Worm (Caenorhabditis elegans) whole organism, midembryonic: Measurements from ENCODE around the gene Y97E10AR.8.

Experiments used
- T22C8.4 ChIP-seq: fragments of 200-800 bp; sonication (Bioruptor generic); IDR thresholded peaks from 2 replicates; pipeline ENCODE4 v1.3.6; 2022; ENCODE audit warnings: missing genetic modification characterization, missing compliant biosample characterization
- cog-1 ChIP-seq: sonication (generic microtip); optimal IDR thresholded peaks from 2 replicates; lab custom pipeline; 2016; ENCODE audit warnings: missing genetic modification characterization, missing compliant biosample characterization
- flt-1 ChIP-seq: fragments of 200-800 bp; sonication (Bioruptor generic); IDR thresholded peaks from 2 replicates; pipeline ENCODE4 v1.3.6; 2022; ENCODE audit warnings: missing genetic modification characterization, missing compliant biosample characterization
- klf-2 ChIP-seq: fragments of 200-800 bp; sonication (Bioruptor generic); conservative IDR thresholded peaks from 2 replicates; pipeline ENCODE4 v1.3.6; 2022; ENCODE audit warnings: missing genetic modification reagents, missing genetic modification characterization, missing compliant biosample characterization
- med-1 ChIP-seq: sonication (generic microtip); optimal IDR thresholded peaks from 2 replicates; lab custom pipeline; 2017; ENCODE audit warnings: missing genetic modification characterization, mild to moderate bottlenecking, missing compliant biosample characterization, antibody characterized with exemption, missing genetic modification reagents; ENCODE audit not compliant: insufficient read depth
- ref-1 ChIP-seq: fragments of 200-800 bp; sonication (Bioruptor generic); conservative IDR thresholded peaks from 2 replicates; pipeline ENCODE4 v1.3.6; 2022; ENCODE audit warnings: missing genetic modification reagents, missing genetic modification characterization, missing compliant biosample characterization
- tab-1 ChIP-seq: fragments of 200-800 bp; sonication (Bioruptor generic); IDR thresholded peaks from 2 replicates; pipeline ENCODE4 v1.3.6; 2022; ENCODE audit warnings: missing genetic modification characterization, missing compliant biosample characterization
- ztf-23 ChIP-seq: fragments of 200-800 bp; sonication (Bioruptor generic); IDR thresholded peaks from 2 replicates; pipeline ENCODE4 v1.3.6; 2022; ENCODE audit warnings: missing genetic modification reagents, missing genetic modification characterization, missing compliant biosample characterization
- ztf-29 ChIP-seq: fragments of 200-800 bp; sonication (Bioruptor generic); IDR thresholded peaks from 2 replicates; pipeline ENCODE4 v1.3.6; 2022; ENCODE audit warnings: missing genetic modification reagents, missing genetic modification characterization, missing compliant biosample characterization

- TF ChIP-seq ztf-29 (GFP tag; lab: Robert Waterston, UW) = no peak
- TF ChIP-seq med-1 = no peak
- TF ChIP-seq T22C8.4 (GFP tag; lab: Robert Waterston, UW) = no peak
- no peak for TF ChIP-seq flt-1 (GFP tag; lab: Robert Waterston, UW)
- no peak for TF ChIP-seq cog-1 (tag; lab: Kevin White, UChicago)
- no peak for TF ChIP-seq ref-1 (GFP tag; lab: Robert Waterston, UW)
- TF ChIP-seq klf-2 (GFP tag; lab: Robert Waterston, UW) = no peak
- TF ChIP-seq tab-1 (GFP tag; lab: Robert Waterston, UW) = no peak
- no peak for TF ChIP-seq ztf-23
Measured at ce11 chrV:7970519-7970918, 34.6 kb upstream of the Y97E10AR.8 start.
